Fruit fly (Drosophila melanogaster) S2 (cell line): Measurements from ENCODE around the gene kay.

Source experiments
- CG8478 ChIP-seq: fragments of >200 bp; optimal IDR thresholded peaks from 2 replicates; lab custom pipeline; 2018
- CTCF ChIP-seq, 2 experiments: fragments of >200 bp; optimal IDR thresholded peaks; 2 replicates each; lab custom pipeline; 2018

Gene kay

DNA sequence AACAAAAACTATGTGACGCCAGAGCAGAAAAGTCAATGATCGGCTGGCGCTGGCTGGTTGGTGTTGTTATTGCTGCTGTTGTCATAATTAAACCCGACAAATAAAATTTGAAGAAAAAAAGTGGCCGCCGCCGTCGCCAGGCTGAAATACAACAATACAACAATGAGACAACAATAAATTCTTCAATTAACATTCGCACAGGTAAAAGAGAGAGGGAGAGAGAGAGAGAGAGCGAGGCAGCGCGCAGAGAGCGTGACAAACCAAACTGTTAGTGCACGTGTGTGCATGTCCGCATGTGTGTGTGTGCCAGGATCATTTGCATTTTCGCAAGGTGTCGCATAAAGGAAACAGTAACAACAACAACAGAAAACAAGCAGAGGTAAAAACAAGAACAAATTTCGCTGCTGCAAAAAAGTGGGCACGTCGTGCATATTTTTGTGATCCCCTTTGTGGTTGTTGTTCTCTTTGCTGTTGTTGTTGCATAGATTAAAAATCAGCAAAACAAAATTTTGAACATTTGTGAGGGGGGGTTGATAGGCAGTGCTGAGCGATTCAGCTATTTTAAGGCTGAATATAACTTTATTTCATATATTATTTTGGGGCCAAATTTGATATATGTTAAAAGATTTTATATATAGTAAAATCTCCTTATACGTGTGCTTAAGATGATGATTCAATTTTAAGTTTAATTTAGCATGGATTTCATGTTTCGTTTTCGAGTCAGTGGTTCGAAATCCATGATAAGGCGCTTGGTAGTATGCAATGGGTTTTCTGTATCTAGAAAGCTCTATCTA, 1.3 kb upstream of the kay start:
- no peak for TF ChIP-seq CG8478
- TF ChIP-seq CTCF (optimal IDR thresholded peaks at IDR 0.05; lab: Kevin White, UChicago) = no peak

DNA sequence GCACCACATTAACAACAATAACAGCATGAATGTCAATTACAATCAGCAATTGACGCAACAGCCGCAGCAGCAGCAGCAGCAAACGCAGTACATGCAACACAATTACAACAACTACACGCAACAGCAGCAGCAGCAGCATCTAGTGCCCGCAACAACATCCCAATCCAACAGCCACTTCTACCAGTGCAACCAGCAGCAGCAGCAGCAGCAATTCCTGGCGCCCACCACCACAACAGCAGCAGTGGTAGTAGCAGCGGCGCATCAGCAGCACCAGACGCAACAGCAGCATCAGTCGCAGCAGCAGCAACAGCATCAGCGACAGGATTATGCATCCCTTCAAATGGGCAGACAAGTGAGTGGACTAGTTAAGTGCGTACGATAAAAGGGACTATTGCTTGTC, 1.4 kb downstream of the kay start:
- no peak for TF ChIP-seq CTCF (optimal IDR thresholded peaks at IDR 0.05; lab: Kevin White, UChicago)
- no peak for TF ChIP-seq CG8478

DNA sequence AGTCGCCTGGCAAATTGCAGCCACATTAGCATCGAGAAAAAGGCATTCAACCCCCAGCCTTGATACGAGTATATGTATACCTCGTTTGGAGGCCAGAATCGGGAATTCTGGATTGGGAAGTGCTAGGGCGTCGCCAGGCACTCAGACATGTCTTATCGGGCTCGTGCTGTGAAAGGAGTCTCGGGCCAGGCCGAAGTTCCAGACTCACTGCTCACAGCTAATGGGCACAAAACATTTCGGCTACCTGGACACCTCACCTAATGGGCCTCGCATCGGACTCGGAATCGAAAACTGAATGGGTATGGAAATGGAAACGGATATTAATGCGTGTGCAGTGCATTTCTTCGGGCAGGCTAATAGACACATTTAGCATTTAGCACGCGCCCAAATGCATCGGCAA, 5.1 kb downstream of the kay start:
- no peak for TF ChIP-seq CG8478
- no peak for TF ChIP-seq CTCF (optimal IDR thresholded peaks at IDR 0.05; lab: Kevin White, UChicago)

DNA sequence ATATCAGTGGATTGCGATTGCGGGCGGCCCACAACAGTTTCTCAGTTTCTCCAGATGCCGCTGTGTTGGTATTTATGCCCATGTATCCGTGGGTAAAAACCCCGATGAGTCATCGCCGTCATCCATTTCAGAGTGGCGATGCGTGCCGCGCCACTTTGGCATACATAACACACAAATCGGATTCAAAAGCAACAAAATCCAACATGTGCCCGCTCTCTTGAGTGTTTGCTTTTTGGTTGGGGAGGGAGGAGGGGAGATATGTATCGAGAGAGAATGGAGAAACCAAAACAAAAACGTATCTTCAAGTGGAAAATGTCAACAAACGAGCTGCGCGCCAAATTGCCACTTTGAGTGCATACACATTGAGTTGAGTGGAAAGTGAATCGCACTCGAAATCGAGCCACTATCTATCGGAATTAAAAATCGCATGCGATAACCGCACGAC, 5.9 kb downstream of the kay start:
- TF ChIP-seq CG8478 = peak; percentile 22
- no peak for TF ChIP-seq CTCF (optimal IDR thresholded peaks at IDR 0.05; lab: Kevin White, UChicago)

DNA sequence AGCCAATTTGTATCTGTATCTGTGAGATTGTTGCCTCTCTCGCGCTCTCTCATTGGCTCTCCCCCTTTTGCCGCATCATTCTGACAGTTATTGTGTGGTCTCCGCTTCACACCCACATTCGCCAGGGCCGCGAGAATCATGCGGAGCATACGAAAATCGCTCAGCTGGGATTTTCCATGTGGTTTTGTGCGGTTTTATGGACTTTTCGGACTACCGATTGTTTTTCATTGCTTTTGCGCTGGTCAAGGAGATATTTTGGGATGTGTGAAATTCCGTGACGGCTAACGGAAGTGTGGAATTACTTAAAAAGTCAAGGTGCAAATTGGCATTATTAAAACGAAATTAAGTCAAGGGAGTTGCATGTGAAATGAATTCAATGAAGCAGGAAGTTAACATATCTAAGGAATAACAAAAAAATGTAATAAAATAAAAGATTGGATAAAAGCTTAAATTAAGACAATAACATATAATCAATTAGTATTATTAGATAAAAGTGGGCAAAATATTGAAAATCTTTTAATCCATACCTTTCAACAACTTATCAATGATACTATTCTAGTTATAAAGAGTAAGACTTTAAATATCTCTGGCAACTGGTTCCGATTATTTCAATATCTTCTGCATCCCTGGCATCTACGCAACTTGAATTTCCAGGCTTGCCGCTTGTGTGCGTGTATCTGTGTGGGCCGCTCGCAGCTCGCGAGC, 6.4 kb downstream of the kay start:
- TF ChIP-seq CG8478 = no peak
- no peak for TF ChIP-seq CTCF (optimal IDR thresholded peaks at IDR 0.05; lab: Kevin White, UChicago)

DNA sequence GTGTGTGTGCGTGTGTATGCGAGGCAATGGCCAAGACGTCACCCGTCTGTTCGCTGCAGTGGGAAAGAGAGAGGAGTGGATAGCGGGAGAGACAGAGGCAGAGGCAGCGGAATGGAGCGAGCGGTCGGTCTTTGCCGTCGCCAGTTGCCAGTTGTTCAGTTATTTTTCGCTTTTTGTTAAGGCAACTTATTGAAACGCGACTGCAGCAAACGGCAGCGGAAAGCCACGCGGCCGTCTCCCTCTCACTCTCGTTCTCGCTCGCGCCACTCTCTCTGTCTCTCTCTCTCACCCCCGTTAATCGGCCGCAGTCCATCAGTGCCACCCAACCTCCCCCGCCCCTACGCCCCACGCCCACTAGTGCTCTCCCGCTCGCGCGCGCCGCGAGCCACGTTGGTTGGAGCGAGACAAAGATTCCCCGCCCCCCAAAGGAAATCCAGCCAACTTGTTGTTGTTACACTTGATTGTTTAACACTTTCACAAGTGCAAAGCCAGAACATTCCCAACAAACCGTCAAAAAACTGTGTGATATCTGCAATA, 7.1 kb downstream of the kay start:
- TF ChIP-seq CG8478 = peak; percentile 88
- peak in 1 of 2 experiments; percentile 2 for TF ChIP-seq CTCF (optimal IDR thresholded peaks at IDR 0.05; lab: Kevin White, UChicago)

DNA sequence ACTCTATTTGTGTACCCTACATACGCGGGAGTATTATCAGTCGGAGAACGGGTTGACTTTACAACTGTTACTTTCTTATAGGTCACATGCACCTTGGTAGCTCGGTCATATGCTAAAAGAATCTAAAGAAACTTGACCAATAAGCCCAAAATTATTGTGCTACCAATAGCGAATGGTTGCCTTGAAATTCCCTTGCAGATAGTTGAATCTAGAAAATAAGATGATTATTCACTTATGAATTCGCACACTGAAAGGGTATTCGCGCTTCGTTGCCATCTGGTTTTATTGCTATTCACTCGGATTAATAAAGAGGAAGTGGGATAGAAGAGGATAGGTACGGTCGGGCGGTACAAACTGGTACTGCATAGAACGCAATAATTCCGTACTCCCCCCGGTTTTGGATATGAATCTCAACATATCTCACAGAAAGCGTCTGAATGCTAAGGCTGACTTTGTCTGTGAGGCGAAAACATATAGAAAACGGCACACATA, 8.1 kb downstream of the kay start:
- no peak for TF ChIP-seq CTCF (optimal IDR thresholded peaks at IDR 0.05; lab: Kevin White, UChicago)
- no peak for TF ChIP-seq CG8478

DNA sequence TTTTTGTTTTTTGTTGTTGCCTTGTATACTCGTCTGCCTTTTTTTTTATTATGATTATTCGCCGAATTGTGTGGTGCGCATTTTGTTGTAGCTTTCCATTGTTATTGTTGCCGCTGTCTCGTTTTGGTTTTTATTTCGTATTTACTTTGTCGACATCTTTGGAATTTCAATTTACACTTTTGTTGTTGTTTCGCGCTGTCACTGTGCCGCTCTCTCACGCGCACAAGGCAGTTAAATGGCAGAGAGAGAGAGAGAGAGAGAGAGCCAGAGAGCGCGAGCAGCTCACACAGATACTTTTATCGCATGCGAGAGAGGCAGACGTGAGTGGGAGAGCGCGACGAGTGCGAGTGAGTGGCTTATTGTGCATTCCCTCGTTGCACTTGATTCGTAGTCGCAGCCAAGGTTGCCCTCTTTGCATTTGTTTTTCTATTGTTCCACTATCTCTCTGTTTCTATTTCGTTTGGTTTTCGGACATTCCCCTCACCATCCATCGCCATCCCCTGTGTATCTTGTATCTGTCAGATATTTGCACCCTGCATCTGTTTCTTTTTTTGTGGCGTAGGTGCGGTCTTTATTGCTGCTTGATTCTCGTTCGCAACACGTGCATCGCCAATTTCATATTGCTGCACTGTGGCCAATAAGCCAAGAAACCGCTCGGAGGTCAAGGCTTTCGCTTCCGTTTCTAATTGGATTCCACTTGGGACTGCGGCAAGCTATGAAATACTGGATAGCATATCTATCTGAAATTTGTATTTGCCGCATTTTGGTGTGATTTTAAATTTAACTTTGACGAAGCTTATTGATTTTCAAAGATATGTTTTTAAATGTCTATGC, 8.8 kb downstream of the kay start:
- peak; percentile 8 for TF ChIP-seq CG8478
- peak in 1 of 2 experiments; percentile 8 for TF ChIP-seq CTCF (optimal IDR thresholded peaks at IDR 0.05; lab: Kevin White, UChicago)

DNA sequence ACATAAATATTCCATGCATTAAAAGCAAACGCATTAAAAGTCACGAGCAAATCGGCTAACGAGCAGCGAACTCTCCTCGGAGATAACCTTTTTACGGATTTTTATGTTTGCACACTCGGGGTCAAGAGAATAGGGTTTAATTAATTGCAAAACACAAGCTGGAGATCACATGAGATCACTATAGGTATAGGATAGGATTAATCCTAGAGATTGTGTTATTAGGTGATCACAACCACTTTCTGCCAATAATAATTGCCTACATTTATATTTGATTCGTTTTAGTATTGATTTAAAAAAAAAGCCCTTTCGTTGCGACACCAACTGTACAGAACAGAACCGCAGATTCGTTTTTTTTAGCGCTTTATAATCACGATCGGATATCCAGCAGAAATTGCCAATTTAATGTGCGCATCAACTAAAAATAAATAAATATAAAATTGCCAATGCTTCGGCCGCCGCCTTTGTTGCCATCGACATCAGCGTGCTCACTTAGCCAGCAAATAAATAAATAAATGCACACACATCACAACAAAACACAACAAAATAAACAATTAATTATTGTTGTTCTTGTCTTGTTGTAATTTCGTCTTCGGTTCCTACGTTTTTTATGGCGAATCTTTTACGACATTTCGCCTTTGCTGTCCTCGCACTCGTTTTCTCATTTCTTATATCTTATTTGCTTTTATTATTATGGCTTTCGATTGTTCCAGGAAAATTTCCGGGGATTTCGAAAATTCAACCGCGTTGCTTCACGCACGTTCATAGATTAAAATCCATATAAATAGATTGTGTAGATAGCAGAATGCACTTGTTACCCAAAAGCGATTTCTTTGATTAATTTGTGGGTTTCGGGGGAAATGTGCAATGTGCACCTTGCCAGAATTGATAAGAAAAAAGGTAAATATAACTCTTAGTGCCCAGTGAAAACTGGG, 10.2 kb downstream of the kay start:
- TF ChIP-seq CTCF (optimal IDR thresholded peaks at IDR 0.05; lab: Kevin White, UChicago) (no peak), CG8478 (peak; percentile 35)

DNA sequence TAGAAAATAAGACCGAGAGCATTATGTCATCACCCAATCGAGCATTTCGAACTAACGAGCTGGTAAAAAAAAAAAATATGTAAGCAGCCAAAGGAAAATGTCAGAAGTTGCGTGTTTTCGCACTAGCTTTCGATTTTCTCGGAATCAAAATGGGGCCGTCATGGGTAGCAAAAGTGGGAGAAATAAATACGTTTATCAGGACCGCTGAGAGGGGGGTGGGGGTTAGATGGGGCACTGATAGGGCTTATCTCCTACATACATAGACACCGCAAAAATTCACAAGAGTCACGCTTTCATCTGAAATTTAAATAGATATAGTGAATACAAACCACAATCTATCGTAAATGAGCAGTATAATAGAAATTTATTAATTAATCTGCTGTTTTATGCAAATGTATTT, 11.4 kb downstream of the kay start:
- TF ChIP-seq CG8478 = peak; percentile 64
- TF ChIP-seq CTCF (optimal IDR thresholded peaks at IDR 0.05; lab: Kevin White, UChicago) = no peak

DNA sequence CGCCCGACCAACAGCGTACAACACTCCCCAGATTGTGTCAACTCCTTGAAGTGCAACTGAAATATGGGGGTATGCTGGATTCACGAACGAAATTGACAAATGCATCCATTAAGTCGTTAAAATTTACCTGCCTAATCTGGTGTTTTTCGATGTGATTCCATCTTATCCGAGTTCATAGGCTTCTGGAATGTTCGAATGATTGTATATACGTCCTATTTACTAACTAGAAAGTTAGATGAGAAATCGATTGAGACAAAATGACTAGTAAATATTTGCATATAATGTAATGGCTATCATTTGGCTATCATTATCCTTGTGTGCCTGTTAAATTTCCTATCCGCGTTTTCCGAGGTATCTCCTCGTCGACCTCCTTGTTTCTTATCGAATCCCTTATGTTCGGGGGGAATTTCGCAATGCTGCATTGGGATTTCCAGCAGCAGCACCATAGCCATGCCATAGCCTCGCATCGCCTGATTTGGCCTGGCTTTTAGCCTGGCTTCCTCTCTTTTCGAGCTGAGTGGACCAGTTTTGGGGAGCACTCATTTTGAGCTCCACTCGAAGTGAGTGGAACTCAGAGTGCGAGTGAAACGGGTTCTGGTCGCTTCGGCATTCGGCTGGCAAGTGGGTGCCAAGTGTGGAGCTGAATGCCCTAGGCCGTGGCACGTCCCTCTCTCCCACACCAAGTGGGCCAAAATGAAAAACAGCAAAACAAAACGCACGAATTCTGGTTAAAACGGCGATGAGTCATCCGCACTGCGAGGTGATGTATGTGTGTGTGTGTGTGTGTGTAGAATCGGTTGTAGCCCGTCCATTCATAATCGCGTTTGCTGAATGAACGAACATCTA, 12.6 kb downstream of the kay start:
- TF ChIP-seq CG8478 (no peak), CTCF (optimal IDR thresholded peaks at IDR 0.05; lab: Kevin White, UChicago) (no peak)

DNA sequence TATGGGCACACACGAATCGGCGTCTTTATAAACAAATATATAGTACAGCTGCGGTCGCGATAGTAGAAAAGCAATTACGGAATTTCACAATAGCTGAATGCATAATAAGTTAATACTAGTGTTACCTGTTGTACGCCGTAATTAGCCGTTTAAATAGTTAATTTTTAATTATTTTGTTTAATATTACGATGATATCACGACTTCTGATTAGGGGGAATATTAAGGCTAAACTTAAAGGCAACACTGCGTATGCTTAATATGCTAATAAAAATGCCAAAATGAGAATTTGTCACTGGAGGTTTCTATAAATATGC, 13.1 kb downstream of the kay start:
- TF ChIP-seq CG8478 (no peak), CTCF (optimal IDR thresholded peaks at IDR 0.05; lab: Kevin White, UChicago) (no peak)

DNA sequence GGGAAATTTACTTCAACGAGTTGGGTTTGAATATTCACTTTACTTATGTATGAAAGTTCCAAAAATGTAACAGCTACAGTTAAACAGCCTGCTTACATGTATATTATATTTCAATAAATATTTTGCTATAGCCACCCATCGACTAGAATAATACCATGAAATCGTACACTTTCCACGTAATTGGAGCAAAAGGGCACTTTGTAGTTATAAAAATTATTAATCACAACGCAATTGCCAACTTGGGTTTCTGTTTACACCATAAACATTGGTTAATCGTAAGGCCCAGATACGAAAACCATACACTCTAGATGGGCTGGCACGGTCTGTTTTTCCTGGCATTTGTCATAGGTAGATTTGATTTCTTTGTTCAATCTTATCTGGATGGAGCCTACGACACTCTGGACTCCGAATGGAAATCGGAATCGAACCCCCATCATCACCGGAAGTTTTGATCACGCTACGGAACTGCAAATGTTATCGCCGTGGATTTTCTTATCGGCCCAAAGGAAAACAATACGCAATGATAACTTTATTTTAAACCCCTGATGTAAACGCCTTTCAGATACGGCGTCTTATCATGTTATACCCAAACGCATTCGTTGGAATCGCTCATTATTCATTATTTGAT, 14.7 kb downstream of the kay start, which contains the start of gene fig:
Gene fig, minus strand, starts transcription at position 51 of the 628 bp plus-strand sequence.
- TF ChIP-seq CTCF (optimal IDR thresholded peaks at IDR 0.05; lab: Kevin White, UChicago) = no peak
- TF ChIP-seq CG8478 = no peak
